Worm (Caenorhabditis elegans): ENCODE measurements around the gene ZK945.4.

- TF ChIP-seq pqm-1 (tag; optimal IDR thresholded peaks at IDR 0.05) = no peak
- no peak for TF ChIP-seq pha-4 (tag; optimal IDR thresholded peaks at IDR 0.05)
- no peak for TF ChIP-seq dve-1 (tag; optimal IDR thresholded peaks at IDR 0.05)
- TF ChIP-seq unc-55 (GFP tag; optimal IDR thresholded peaks at IDR 0.05) = no peak
- TF ChIP-seq lim-6 (tag; optimal IDR thresholded peaks at IDR 0.05) = no peak
- TF ChIP-seq F13H6.1 (tag; optimal IDR thresholded peaks at IDR 0.05) = no peak
- peak; percentile 4 for TF ChIP-seq ref-2 (tag; optimal IDR thresholded peaks at IDR 0.05)
- TF ChIP-seq ceh-19 (GFP tag; optimal IDR thresholded peaks at IDR 0.05) = no peak
- no peak for TF ChIP-seq ceh-18 (tag; optimal IDR thresholded peaks at IDR 0.05)
- TF ChIP-seq pax-1 (tag; optimal IDR thresholded peaks at IDR 0.05) = no peak
These were observed 29.7 kb downstream of the ZK945.4 start for ce11 chrII:10075794-10076193.
